Fruit fly (Drosophila melanogaster) whole organism, prepupa: ENCODE data around the gene 7B2.
A peak's percentile ranks its signal among the peaks of the same experiment; 100 is the strongest.

ENCODE experiments used
- CG6854 ChIP-seq: fragments of 200-800 bp; sonication (Bioruptor generic); optimal IDR thresholded peaks from 2 replicates; lab custom pipeline; 2017; ENCODE audit warnings: missing biosample characterization, mild to moderate bottlenecking, missing genetic modification characterization
- Eip93F ChIP-seq: fragments of 200-800 bp; sonication (Bioruptor generic); optimal IDR thresholded peaks from 2 replicates; lab custom pipeline; 2016; ENCODE audit warnings: missing biosample characterization, mild to moderate bottlenecking, missing genetic modification characterization
- Hr39 ChIP-seq: fragments of 200-800 bp; sonication (Bioruptor generic); optimal IDR thresholded peaks from 2 replicates; lab custom pipeline; 2016; ENCODE audit warnings: missing biosample characterization, missing genetic modification characterization
- Met ChIP-seq: fragments of 200-800 bp; sonication (Bioruptor generic); optimal IDR thresholded peaks from 3 replicates; lab custom pipeline; 2016; ENCODE audit warnings: missing biosample characterization, missing genetic modification characterization
- Smox ChIP-seq: fragments of 200-800 bp; sonication (Bioruptor generic); optimal IDR thresholded peaks from 3 replicates; lab custom pipeline; 2016; ENCODE audit warnings: missing biosample characterization, missing genetic modification characterization
- cyc ChIP-seq: fragments of 200-800 bp; sonication (Bioruptor generic); optimal IDR thresholded peaks from 3 replicates; lab custom pipeline; 2016; ENCODE audit warnings: missing biosample characterization, missing genetic modification characterization
- esn ChIP-seq: fragments of 200-800 bp; sonication (Bioruptor generic); optimal IDR thresholded peaks from 2 replicates; lab custom pipeline; 2016; ENCODE audit warnings: missing biosample characterization, mild to moderate bottlenecking, missing genetic modification characterization, moderate library complexity
- lz ChIP-seq: fragments of 200-800 bp; sonication (Bioruptor generic); optimal IDR thresholded peaks from 3 replicates; lab custom pipeline; 2016; ENCODE audit warnings: missing biosample characterization, missing genetic modification characterization
- net ChIP-seq: fragments of 200-800 bp; sonication (Bioruptor generic); optimal IDR thresholded peaks from 3 replicates; lab custom pipeline; 2016; ENCODE audit warnings: missing biosample characterization, missing genetic modification characterization
- salr ChIP-seq, 2 experiments: fragments of 200-800 bp; sonication (Bioruptor generic); optimal IDR thresholded peaks; 3 replicates each; lab custom pipeline; 2016 to 2018; ENCODE audit warnings: missing biosample characterization in 2 of 2, missing genetic modification characterization in 2 of 2, mild to moderate bottlenecking in 1 of 2

- TF ChIP-seq Eip93F (GFP tag; lab: Kevin White, UChicago): no peak
- no peak for TF ChIP-seq Smox (GFP tag; lab: Kevin White, UChicago)
- peak; percentile 8 for TF ChIP-seq Met (GFP tag; lab: Kevin White, UChicago)
- TF ChIP-seq Hr39 (GFP tag; lab: Kevin White, UChicago): peak; percentile 4
- peak; percentile 19 for TF ChIP-seq esn
- no peak for TF ChIP-seq net (GFP tag; lab: Kevin White, UChicago)
- no peak for TF ChIP-seq cyc
- peak; percentile 29 for TF ChIP-seq lz (GFP tag; lab: Kevin White, UChicago)
- peak in 1 of 2 experiments; percentile 44 for TF ChIP-seq salr (GFP tag; optimal IDR thresholded peaks at IDR 0.05; lab: Kevin White, UChicago)
- no peak for TF ChIP-seq CG6854 (GFP tag; lab: Kevin White, UChicago)
Measured at dm6 chr3R:5330338-5330737, 46.2 kb upstream of the 7B2 start.
